Worm (Caenorhabditis elegans): ENCODE measurements around the gene ins-12.

DNA sequence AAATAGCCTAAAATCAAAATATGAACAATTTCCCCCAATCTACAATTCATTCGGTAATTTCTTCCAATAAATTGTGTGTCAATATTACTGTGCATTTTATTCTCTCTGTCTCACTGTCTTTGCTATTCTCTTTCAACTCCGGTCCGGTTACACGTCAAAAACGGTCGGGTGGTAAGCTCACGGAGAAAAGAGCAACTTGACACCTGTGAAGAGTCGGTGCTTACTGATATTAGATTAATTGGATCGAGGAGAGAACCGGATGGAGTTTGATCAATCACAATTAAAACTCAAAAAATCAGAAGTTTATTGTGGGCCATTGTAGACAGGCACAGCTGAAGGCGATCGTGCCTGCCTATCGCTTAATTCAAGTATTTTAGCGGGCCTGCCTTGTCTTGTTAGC, 20.5 kb downstream of the ins-12 start:
- TF ChIP-seq elt-2 (tag; optimal IDR thresholded peaks at IDR 0.05) (no peak), ceh-19 (GFP tag; optimal IDR thresholded peaks at IDR 0.05) (no peak), nhr-11 (tag; optimal IDR thresholded peaks at IDR 0.05) (no peak), dve-1 (tag; optimal IDR thresholded peaks at IDR 0.05) (no peak), zip-5 (tag; optimal IDR thresholded peaks at IDR 0.05) (no peak), pha-4 (tag; optimal IDR thresholded peaks at IDR 0.05) (no peak), hlh-15 (tag; optimal IDR thresholded peaks at IDR 0.05) (no peak), ztf-16 (tag; optimal IDR thresholded peaks at IDR 0.05) (no peak), tbx-7 (tag; optimal IDR thresholded peaks at IDR 0.05) (no peak), pag-3 (tag; optimal IDR thresholded peaks at IDR 0.05; ENCODE audit: borderline replicate concordance) (no peak)

Data from whole organism, late embryonic.